Worm (Caenorhabditis elegans) whole organism, L4 larva: ENCODE data around the gene R186.8.

ENCODE experiments used
- D1046.2 ChIP-seq: fragments of 200-800 bp; sonication (Bioruptor generic); IDR thresholded peaks from 2 replicates; pipeline ENCODE4 v1.3.6; 2022; ENCODE audit warnings: missing genetic modification characterization, missing compliant biosample characterization
- F10B5.3 ChIP-seq: sonication (generic microtip); optimal IDR thresholded peaks from 2 replicates; lab custom pipeline; 2016; ENCODE audit warnings: mild to moderate bottlenecking, missing genetic modification characterization, missing compliant biosample characterization
- R02D3.7 ChIP-seq: fragments of 150-350 bp; sonication (generic microtip); optimal IDR thresholded peaks from 3 replicates; lab custom pipeline; 2014; ENCODE audit warnings: missing biosample characterization, missing genetic modification characterization
- T20F7.1 ChIP-seq: fragments of 200-800 bp; sonication (Bioruptor generic); optimal IDR thresholded peaks from 2 replicates; lab custom pipeline; 2018; ENCODE audit warnings: mild to moderate bottlenecking, missing genetic modification characterization, missing compliant biosample characterization
- ZK337.2 ChIP-seq: fragments of 200-800 bp; sonication (Bioruptor generic); IDR thresholded peaks from 2 replicates; pipeline ENCODE4 v1.3.6; 2022; ENCODE audit warnings: missing genetic modification reagents, missing genetic modification characterization, missing compliant biosample characterization
- aly-2 ChIP-seq: sonication (generic microtip); optimal IDR thresholded peaks from 2 replicates; lab custom pipeline; 2018; ENCODE audit warnings: missing biosample characterization, missing genetic modification characterization
- ceh-28 ChIP-seq: fragments of 150-350 bp; optimal IDR thresholded peaks from 2 replicates; lab custom pipeline; 2014; ENCODE audit warnings: missing biosample characterization, missing genetic modification reagents, missing genetic modification characterization
- cey-2 ChIP-seq: sonication (generic microtip); optimal IDR thresholded peaks from 3 replicates; lab custom pipeline; 2017; ENCODE audit warnings: missing genetic modification characterization, mild to moderate bottlenecking, missing compliant biosample characterization, antibody characterized with exemption, borderline replicate concordance; ENCODE audit not compliant: insufficient read depth
- ctbp-1 ChIP-seq: fragments of 200-800 bp; sonication (Bioruptor generic); IDR thresholded peaks from 2 replicates; pipeline ENCODE4 v1.3.6; 2022; ENCODE audit warnings: missing genetic modification reagents, missing genetic modification characterization, missing compliant biosample characterization
- daf-16 ChIP-seq, 3 experiments: sonication (generic microtip); optimal IDR thresholded peaks; 2 replicates each; lab custom pipeline; 2016 to 2017; ENCODE audit warnings: missing genetic modification characterization in 3 of 3, missing genetic modification reagents in 3 of 3, mild to moderate bottlenecking in 2 of 3, missing compliant biosample characterization in 2 of 3, missing biosample characterization in 1 of 3, moderate library complexity in 1 of 3
- egl-43 ChIP-seq: fragments of 200-800 bp; sonication (Bioruptor generic); IDR thresholded peaks from 2 replicates; pipeline ENCODE4 v1.3.6; 2022; ENCODE audit warnings: missing genetic modification reagents, missing genetic modification characterization, missing compliant biosample characterization
- hlh-11 ChIP-seq: fragments of 200-800 bp; sonication (Bioruptor generic); optimal IDR thresholded peaks from 2 replicates; lab custom pipeline; 2018; ENCODE audit warnings: mild to moderate bottlenecking, missing genetic modification characterization, missing compliant biosample characterization
- hlh-30 ChIP-seq: sonication (generic microtip); optimal IDR thresholded peaks from 2 replicates; lab custom pipeline; 2017; ENCODE audit warnings: antibody characterized with exemption, mild to moderate bottlenecking, missing genetic modification characterization, missing compliant biosample characterization; ENCODE audit not compliant: insufficient read depth
- lin-15B ChIP-seq: fragments of 150-350 bp; sonication (generic microtip); optimal IDR thresholded peaks from 3 replicates; lab custom pipeline; 2014; ENCODE audit warnings: missing biosample characterization, missing genetic modification characterization
- lir-3 ChIP-seq: sonication (generic microtip); optimal IDR thresholded peaks from 2 replicates; lab custom pipeline; 2016; ENCODE audit warnings: mild to moderate bottlenecking, missing genetic modification characterization, missing compliant biosample characterization
- lsy-2 ChIP-seq, 2 experiments: fragments of 150-350 bp in 1 of 2; sonication (generic microtip) in 1 of 2; optimal IDR thresholded peaks; 2 replicates each; lab custom pipeline; 2014 to 2017; ENCODE audit warnings: missing biosample characterization in 2 of 2, missing genetic modification characterization in 2 of 2
- madf-5 ChIP-seq, 2 experiments: fragments of 200-800 bp; sonication (Bioruptor generic); IDR thresholded peaks; 2 replicates each; pipeline ENCODE4 v1.3.6; 2022; ENCODE audit warnings: missing compliant biosample characterization in 2 of 2, missing genetic modification characterization in 2 of 2
- mxl-3 ChIP-seq: fragments of 200-800 bp; sonication (Bioruptor generic); optimal IDR thresholded peaks from 2 replicates; lab custom pipeline; 2018; ENCODE audit warnings: mild to moderate bottlenecking, missing genetic modification characterization, missing compliant biosample characterization
- nhr-237 ChIP-seq: sonication (generic microtip); optimal IDR thresholded peaks from 2 replicates; lab custom pipeline; 2017; ENCODE audit warnings: missing biosample characterization, missing genetic modification characterization
- nhr-28 ChIP-seq: fragments of 150-350 bp; optimal IDR thresholded peaks from 2 replicates; lab custom pipeline; 2014; ENCODE audit warnings: missing biosample characterization, missing genetic modification characterization
- pha-4 ChIP-seq, 2 experiments: fragments of 150-350 bp in 1 of 2; fragments of 200-800 bp in 1 of 2; sonication (Bioruptor generic) in 1 of 2; IDR thresholded peaks in 1 of 2; optimal IDR thresholded peaks in 1 of 2; 2 replicates each; pipeline versions ENCODE4 v1.3.6 to Lab custom; 2014 to 2022; ENCODE audit warnings: missing genetic modification characterization in 2 of 2, missing genetic modification reagents in 2 of 2, missing biosample characterization in 1 of 2, missing compliant biosample characterization in 1 of 2
- sdz-12 ChIP-seq: fragments of 200-800 bp; sonication (Bioruptor generic); optimal IDR thresholded peaks from 2 replicates; lab custom pipeline; 2018; ENCODE audit warnings: mild to moderate bottlenecking, missing genetic modification characterization, missing compliant biosample characterization
- set-16 ChIP-seq: fragments of 200-800 bp; sonication (Bioruptor generic); IDR thresholded peaks from 2 replicates; pipeline ENCODE4 v1.3.6; 2022; ENCODE audit warnings: missing genetic modification reagents, missing genetic modification characterization, missing compliant biosample characterization
- snpc-1.2 ChIP-seq: fragments of 200-800 bp; sonication (Bioruptor generic); IDR thresholded peaks from 2 replicates; pipeline ENCODE4 v1.3.6; 2022; ENCODE audit warnings: missing genetic modification reagents, missing genetic modification characterization, missing compliant biosample characterization
- tra-1 ChIP-seq: fragments of 200-800 bp; sonication (Bioruptor generic); IDR thresholded peaks from 2 replicates; pipeline ENCODE4 v1.3.6; 2022; ENCODE audit warnings: missing genetic modification reagents, missing genetic modification characterization, missing compliant biosample characterization
- unc-62 ChIP-seq, 3 experiments: fragments of 150-350 bp in 1 of 3; sonication (generic microtip); optimal IDR thresholded peaks in 2 of 3; peaks in 1 of 3; 1 replicate in 1 of 3; 2 replicates in 2 of 3; lab custom pipeline; 2014 to 2017; ENCODE audit warnings: missing biosample characterization in 3 of 3, missing genetic modification characterization in 3 of 3, missing genetic modification reagents in 3 of 3, missing genotype in 1 of 3
- zfp-3 ChIP-seq: fragments of 200-800 bp; sonication (Bioruptor generic); conservative IDR thresholded peaks from 2 replicates; pipeline ENCODE4 v1.3.6; 2022; ENCODE audit warnings: missing genetic modification reagents, missing genetic modification characterization, missing compliant biosample characterization
- ztf-11 ChIP-seq: fragments of 150-350 bp; optimal IDR thresholded peaks from 2 replicates; lab custom pipeline; 2014; ENCODE audit warnings: missing biosample characterization, missing genetic modification characterization
- ztf-7 ChIP-seq: fragments of 150-350 bp; optimal IDR thresholded peaks from 2 replicates; lab custom pipeline; 2014; ENCODE audit warnings: missing biosample characterization, missing genetic modification characterization

The R186.8 gene

ce11 chrV:12949607-12950006 lies 18.2 kb downstream of the R186.8 start, which contains the start of gene T16G1.13:
Gene T16G1.13 (plus strand): TSS chrV:12949907.
- no peak for TF ChIP-seq nhr-237 (tag; lab: Kevin White, UChicago)
- TF ChIP-seq unc-62 (GFP tag; optimal IDR thresholded peaks at IDR 0.05 in 1 of 2; lab: Kevin White, UChicago) = peak in 1 of 2 experiments; percentile 29
- no peak for TF ChIP-seq unc-62 (tag; optimal IDR thresholded peaks at IDR 0.05; lab: Kevin White, UChicago)
- no peak for TF ChIP-seq set-16 (GFP tag; lab: Robert Waterston, UW)
- TF ChIP-seq lsy-2 (tag; optimal IDR thresholded peaks at IDR 0.05; lab: Kevin White, UChicago) = no peak

- TF ChIP-seq ZK337.2 (GFP tag; lab: Robert Waterston, UW) = no peak
- TF ChIP-seq daf-16 (GFP tag; optimal IDR thresholded peaks at IDR 0.05; lab: Kevin White, UChicago) = no peak
- no peak for TF ChIP-seq daf-16 (tag; optimal IDR thresholded peaks at IDR 0.05; lab: Kevin White, UChicago)
- no peak for TF ChIP-seq ztf-11 (tag; lab: Kevin White, UChicago)
These were observed 23.0 kb downstream of the R186.8 start, which contains the start of gene grl-2 for ce11 chrV:12944775-12945174. Gene grl-2 (plus strand): TSS chrV:12945075.

- TF ChIP-seq sdz-12 (GFP tag; lab: Kevin White, UChicago) (no peak), D1046.2 (no peak), F10B5.3 (tag; lab: Kevin White, UChicago) (no peak), nhr-237 (tag; lab: Kevin White, UChicago) (no peak), lir-3 (tag; lab: Kevin White, UChicago) (no peak), madf-5 (GFP tag; IDR thresholded peaks at IDR 0.05; lab: Robert Waterston, UW) (no peak), ctbp-1 (no peak), daf-16 (GFP tag; optimal IDR thresholded peaks at IDR 0.05; lab: Kevin White, UChicago) (no peak), daf-16 (tag; optimal IDR thresholded peaks at IDR 0.05; lab: Kevin White, UChicago) (no peak), egl-43 (GFP tag; lab: Robert Waterston, UW) (no peak), cey-2 (tag; lab: Kevin White, UChicago) (no peak), tra-1 (no peak), hlh-11 (tag; lab: Kevin White, UChicago) (no peak), zfp-3 (no peak), lin-15B (tag; lab: Kevin White, UChicago) (no peak), snpc-1.2 (GFP tag; lab: Robert Waterston, UW) (no peak), mxl-3 (GFP tag; lab: Kevin White, UChicago) (no peak), ceh-28 (no peak), R02D3.7 (no peak), aly-2 (tag; lab: Kevin White, UChicago) (no peak), T20F7.1 (GFP tag; lab: Kevin White, UChicago) (no peak)
These were observed 23.6 kb downstream of the R186.8 start, which contains the start of gene T16G1.3 for ce11 chrV:12944229-12944628. Gene T16G1.3 (minus strand): TSS chrV:12944329.

ce11 chrV:12943399-12943798 lies 24.4 kb downstream of the R186.8 start:
- no peak for TF ChIP-seq pha-4 (GFP tag; IDR thresholded peaks at IDR 0.05; lab: Robert Waterston, UW)
- TF ChIP-seq pha-4 (tag; optimal IDR thresholded peaks at IDR 0.05; lab: Kevin White, UChicago) = no peak
- TF ChIP-seq unc-62 (GFP tag; optimal IDR thresholded peaks at IDR 0.05 in 1 of 2; lab: Kevin White, UChicago) = peak in 1 of 2 experiments; percentile 92
- no peak for TF ChIP-seq unc-62 (tag; optimal IDR thresholded peaks at IDR 0.05; lab: Kevin White, UChicago)

DNA sequence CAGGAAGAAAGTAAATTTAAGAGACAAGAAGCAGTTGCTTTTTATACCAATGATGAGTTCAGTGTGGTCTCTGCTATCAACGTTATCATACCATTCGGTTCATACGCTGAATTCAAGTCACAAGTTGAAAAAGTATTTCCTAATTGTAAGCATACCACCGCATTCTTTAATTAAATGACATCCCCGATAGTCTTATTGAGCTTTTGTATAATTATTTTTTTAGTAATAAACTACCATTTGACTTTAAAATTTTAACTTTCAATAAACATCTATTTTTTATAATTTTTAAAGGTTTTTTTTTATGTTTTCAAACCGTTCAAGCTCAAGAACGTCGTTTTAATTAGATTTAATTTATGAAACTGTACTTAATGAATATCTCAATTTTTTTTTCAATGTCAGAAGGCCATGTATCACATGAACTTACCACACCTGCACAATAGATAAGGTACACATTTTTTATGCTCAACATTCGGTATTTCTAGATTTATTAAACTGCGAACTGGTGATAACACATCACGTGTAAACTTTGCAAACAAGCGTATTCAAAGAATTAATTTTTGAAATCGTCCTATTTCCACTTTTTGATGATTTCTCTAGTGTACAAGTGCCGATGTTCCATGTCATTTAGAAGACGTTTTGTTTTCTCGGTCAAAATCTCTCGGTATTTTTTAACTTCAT lies 25.8 kb downstream of the R186.8 start, which contains the start of gene T16G1.4:
TSS of gene T16G1.4 (minus strand) at position 51 of the 678 bp plus-strand sequence.
- peak; percentile 11 for TF ChIP-seq nhr-28 (tag; lab: Kevin White, UChicago)
- no peak for TF ChIP-seq ztf-7 (tag; lab: Kevin White, UChicago)
- TF ChIP-seq daf-16 (GFP tag; optimal IDR thresholded peaks at IDR 0.05; lab: Kevin White, UChicago) = no peak
- peak; percentile 51 for TF ChIP-seq daf-16 (tag; optimal IDR thresholded peaks at IDR 0.05; lab: Kevin White, UChicago)
- TF ChIP-seq hlh-30 (tag; lab: Kevin White, UChicago) = peak; percentile 46
